Fruit fly (Drosophila melanogaster) whole organism, embryonic: ENCODE results near the gene cher.

Source experiments
- Ada2b ChIP-seq: fragments of 200-800 bp; sonication (Bioruptor generic); IDR thresholded peaks from 2 replicates; pipeline ENCODE4 v1.3.6; 2022; ENCODE audit warnings: missing biosample characterization, missing genetic modification characterization
- Bgb ChIP-seq: fragments of 200-800 bp; sonication (Bioruptor generic); IDR thresholded peaks from 2 replicates; pipeline ENCODE4 v1.3.6; 2022; ENCODE audit warnings: missing biosample characterization, missing genetic modification characterization; ENCODE audit not compliant: partially characterized antibody
- Blimp-1 ChIP-seq: fragments of 200-800 bp; sonication (Bioruptor generic); optimal IDR thresholded peaks from 3 replicates; lab custom pipeline; 2018; ENCODE audit warnings: missing biosample characterization, missing genetic modification characterization, mild to moderate bottlenecking, moderate library complexity, missing genetic modification reagents
- Bteb2 ChIP-seq: fragments of 200-800 bp; sonication (Bioruptor generic); optimal IDR thresholded peaks from 2 replicates; lab custom pipeline; 2016; ENCODE audit warnings: missing biosample characterization, missing genetic modification characterization
- CG12299 ChIP-seq: fragments of 200-800 bp; sonication (Bioruptor generic); optimal IDR thresholded peaks from 2 replicates; lab custom pipeline; 2018; ENCODE audit warnings: missing biosample characterization, mild to moderate bottlenecking, missing genetic modification characterization
- CG14014 ChIP-seq: fragments of 200-800 bp; sonication (Bioruptor generic); IDR thresholded peaks from 2 replicates; pipeline ENCODE4 v1.3.6; 2022; ENCODE audit warnings: missing biosample characterization, missing genetic modification characterization
- CG15696 ChIP-seq: fragments of 200-800 bp; sonication (Bioruptor generic); optimal IDR thresholded peaks from 2 replicates; lab custom pipeline; 2019; ENCODE audit warnings: missing biosample characterization, mild to moderate bottlenecking, missing genetic modification characterization, moderate library complexity
- CG1603 ChIP-seq: fragments of 200-800 bp; sonication (Bioruptor generic); optimal IDR thresholded peaks from 2 replicates; lab custom pipeline; 2019; ENCODE audit warnings: missing biosample characterization, mild to moderate bottlenecking, missing genetic modification characterization, moderate library complexity
- CG16863 ChIP-seq: fragments of 200-800 bp; sonication (Bioruptor generic); optimal IDR thresholded peaks from 3 replicates; lab custom pipeline; 2016; ENCODE audit warnings: missing biosample characterization, missing genetic modification characterization
- CG17361 ChIP-seq: fragments of 200-800 bp; sonication (Bioruptor generic); IDR thresholded peaks from 3 replicates; pipeline ENCODE4 v1.3.6; 2022; ENCODE audit warnings: missing biosample characterization, missing genetic modification characterization
- CG18262 ChIP-seq: fragments of 200-800 bp; optimal IDR thresholded peaks from 3 replicates; lab custom pipeline; 2019; ENCODE audit warnings: missing biosample characterization, mild to moderate bottlenecking, missing genetic modification characterization, moderate library complexity
- CG2199 ChIP-seq: fragments of 200-800 bp; sonication (Bioruptor generic); IDR thresholded peaks from 3 replicates; pipeline ENCODE4 v1.3.6; 2022; ENCODE audit warnings: missing biosample characterization, missing genetic modification characterization
- CG2678 ChIP-seq: fragments of 200-800 bp; sonication (Bioruptor generic); optimal IDR thresholded peaks from 3 replicates; lab custom pipeline; 2019; ENCODE audit warnings: missing biosample characterization, mild to moderate bottlenecking, missing genetic modification characterization, moderate library complexity
- CG2712 ChIP-seq: fragments of 200-800 bp; optimal IDR thresholded peaks from 3 replicates; lab custom pipeline; 2019; ENCODE audit warnings: missing biosample characterization, mild to moderate bottlenecking, missing genetic modification characterization, moderate library complexity
- CG32532 ChIP-seq: fragments of 200-800 bp; sonication (Bioruptor generic); IDR thresholded peaks from 2 replicates; pipeline ENCODE4 v1.3.6; 2022; ENCODE audit warnings: missing biosample characterization, missing genetic modification characterization
- CG32767 ChIP-seq: fragments of 200-800 bp; sonication (Bioruptor generic); IDR thresholded peaks from 2 replicates; pipeline ENCODE4 v1.3.6; 2022; ENCODE audit warnings: missing biosample characterization, missing genetic modification characterization
- CG6254 ChIP-seq: fragments of 200-800 bp; sonication (Bioruptor generic); optimal IDR thresholded peaks from 3 replicates; lab custom pipeline; 2017; ENCODE audit warnings: mild to moderate bottlenecking, missing biosample characterization, missing genetic modification reagents, missing genetic modification characterization
- CG6654 ChIP-seq: fragments of 200-800 bp; sonication (Bioruptor generic); optimal IDR thresholded peaks from 2 replicates; lab custom pipeline; 2017; ENCODE audit warnings: missing biosample characterization, mild to moderate bottlenecking, missing genetic modification characterization
- CG8944 ChIP-seq: fragments of 200-800 bp; sonication (Bioruptor generic); optimal IDR thresholded peaks from 3 replicates; lab custom pipeline; 2016; ENCODE audit warnings: missing biosample characterization, missing genetic modification characterization
- CG9817 ChIP-seq: fragments of 200-800 bp; sonication (Bioruptor generic); optimal IDR thresholded peaks from 2 replicates; lab custom pipeline; 2018; ENCODE audit warnings: missing biosample characterization, mild to moderate bottlenecking, missing genetic modification characterization, moderate library complexity
- CoRest ChIP-seq: fragments of 200-800 bp; sonication (Bioruptor generic); optimal IDR thresholded peaks from 3 replicates; lab custom pipeline; 2018; ENCODE audit warnings: missing biosample characterization, mild to moderate bottlenecking, missing genetic modification characterization, moderate library complexity
- Deaf1 ChIP-seq: fragments of 200-800 bp; optimal IDR thresholded peaks from 3 replicates; lab custom pipeline; 2019; ENCODE audit warnings: missing biosample characterization, mild to moderate bottlenecking, missing genetic modification characterization, moderate library complexity
- GATAe ChIP-seq: fragments of 200-800 bp; sonication (Bioruptor generic); conservative IDR thresholded peaks from 2 replicates; pipeline ENCODE4 v1.3.6; 2022; ENCODE audit warnings: missing biosample characterization, missing genetic modification characterization
- H15 ChIP-seq: fragments of 200-800 bp; sonication (Bioruptor generic); IDR thresholded peaks from 3 replicates; pipeline ENCODE4 v1.3.6; 2022; ENCODE audit warnings: missing biosample characterization, missing genetic modification characterization
- HmgD ChIP-seq: fragments of 200-800 bp; sonication (Bioruptor generic); optimal IDR thresholded peaks from 3 replicates; lab custom pipeline; 2016; ENCODE audit warnings: missing biosample characterization, missing genetic modification characterization
- Pdp1 ChIP-seq, 2 experiments: fragments of 200-800 bp; sonication (Bioruptor generic); optimal IDR thresholded peaks; 3 replicates each; lab custom pipeline; 2016; ENCODE audit warnings: missing biosample characterization in 2 of 2, missing genetic modification characterization in 2 of 2, mild to moderate bottlenecking in 1 of 2, moderate library complexity in 1 of 2
- Sox100B ChIP-seq: fragments of 200-800 bp; sonication (Bioruptor generic); optimal IDR thresholded peaks from 3 replicates; lab custom pipeline; 2018; ENCODE audit warnings: missing biosample characterization, mild to moderate bottlenecking, missing genetic modification characterization
- Sox102F ChIP-seq: fragments of 200-800 bp; sonication (Bioruptor generic); optimal IDR thresholded peaks from 2 replicates; lab custom pipeline; 2018; ENCODE audit warnings: missing biosample characterization, mild to moderate bottlenecking, missing genetic modification characterization, moderate library complexity
- Ssrp ChIP-seq: fragments of 200-800 bp; sonication (Bioruptor generic); optimal IDR thresholded peaks from 2 replicates; lab custom pipeline; 2018; ENCODE audit warnings: missing biosample characterization, mild to moderate bottlenecking, missing genetic modification characterization, moderate library complexity
- Xrp1 ChIP-seq: fragments of 200-800 bp; sonication (Bioruptor generic); IDR thresholded peaks from 2 replicates; pipeline ENCODE4 v1.3.6; 2022; ENCODE audit warnings: missing biosample characterization, missing genetic modification characterization
- ase ChIP-seq: fragments of 200-800 bp; sonication (Bioruptor generic); IDR thresholded peaks from 3 replicates; pipeline ENCODE4 v1.3.6; 2022; ENCODE audit warnings: missing biosample characterization, missing genetic modification characterization
- cg ChIP-seq: fragments of 200-800 bp; sonication (Bioruptor generic); optimal IDR thresholded peaks from 3 replicates; lab custom pipeline; 2019; ENCODE audit warnings: missing biosample characterization, mild to moderate bottlenecking, missing genetic modification characterization, moderate library complexity
- dmrt11E ChIP-seq: fragments of 200-800 bp; sonication (Bioruptor generic); optimal IDR thresholded peaks from 3 replicates; lab custom pipeline; 2018; ENCODE audit warnings: missing biosample characterization, mild to moderate bottlenecking, missing genetic modification characterization, moderate library complexity
- fd64A ChIP-seq: fragments of 200-800 bp; sonication (Bioruptor generic); optimal IDR thresholded peaks from 3 replicates; lab custom pipeline; 2018; ENCODE audit warnings: missing biosample characterization, mild to moderate bottlenecking, missing genetic modification characterization
- fd96Cb ChIP-seq: fragments of 200-800 bp; sonication (Bioruptor generic); optimal IDR thresholded peaks from 2 replicates; lab custom pipeline; 2018; ENCODE audit warnings: missing biosample characterization, mild to moderate bottlenecking, missing genetic modification characterization, moderate library complexity
- gsb-n ChIP-seq: fragments of 200-800 bp; sonication (Bioruptor generic); optimal IDR thresholded peaks from 3 replicates; lab custom pipeline; 2018; ENCODE audit warnings: missing biosample characterization, mild to moderate bottlenecking, missing genetic modification characterization
- lola ChIP-seq, 3 experiments: fragments of >200 bp in 2 of 3; fragments of 200-800 bp in 1 of 3; sonication (Bioruptor generic) in 1 of 3; optimal IDR thresholded peaks; 2 replicates each; lab custom pipeline; 2017 to 2019; ENCODE audit warnings: missing biosample characterization in 3 of 3, missing genetic modification characterization in 3 of 3, mild to moderate bottlenecking in 1 of 3, moderate library complexity in 1 of 3
- mam ChIP-seq: fragments of 200-800 bp; sonication (Bioruptor generic); optimal IDR thresholded peaks from 3 replicates; lab custom pipeline; 2016; ENCODE audit warnings: missing biosample characterization, missing genetic modification characterization
- nmo ChIP-seq: fragments of 200-800 bp; sonication (Bioruptor generic); optimal IDR thresholded peaks from 2 replicates; lab custom pipeline; 2018; ENCODE audit warnings: missing biosample characterization, mild to moderate bottlenecking, missing genetic modification characterization, moderate library complexity
- org-1 ChIP-seq: fragments of 200-800 bp; sonication (Bioruptor generic); optimal IDR thresholded peaks from 2 replicates; lab custom pipeline; 2017; ENCODE audit warnings: missing biosample characterization, missing genetic modification characterization
- pnt ChIP-seq: fragments of 200-800 bp; sonication (Bioruptor generic); optimal IDR thresholded peaks from 3 replicates; lab custom pipeline; 2016; ENCODE audit warnings: missing biosample characterization, missing genetic modification characterization
- pros ChIP-seq: fragments of 200-800 bp; sonication (Bioruptor generic); optimal IDR thresholded peaks from 3 replicates; lab custom pipeline; 2019; ENCODE audit warnings: missing biosample characterization, mild to moderate bottlenecking, missing genetic modification characterization, moderate library complexity
- rib ChIP-seq: fragments of 200-800 bp; sonication (Bioruptor generic); IDR thresholded peaks from 2 replicates; pipeline ENCODE4 v1.3.6; 2022; ENCODE audit warnings: missing biosample characterization, missing genetic modification characterization
- row ChIP-seq: fragments of 200-800 bp; sonication (Bioruptor generic); IDR thresholded peaks from 3 replicates; pipeline ENCODE4 v1.3.6; 2022; ENCODE audit warnings: missing biosample characterization, missing genetic modification characterization
- slp2 ChIP-seq: fragments of 200-800 bp; sonication (Bioruptor generic); optimal IDR thresholded peaks from 2 replicates; lab custom pipeline; 2016; ENCODE audit warnings: missing biosample characterization, missing genetic modification characterization
- sqz ChIP-seq: fragments of 200-800 bp; sonication (Bioruptor generic); optimal IDR thresholded peaks from 3 replicates; lab custom pipeline; 2018; ENCODE audit warnings: missing biosample characterization, mild to moderate bottlenecking, missing genetic modification characterization
- tin ChIP-seq: fragments of 200-800 bp; sonication (Bioruptor generic); optimal IDR thresholded peaks from 3 replicates; lab custom pipeline; 2016; ENCODE audit warnings: missing biosample characterization, missing genetic modification characterization
- trem ChIP-seq: fragments of 200-800 bp; optimal IDR thresholded peaks from 3 replicates; lab custom pipeline; 2019; ENCODE audit warnings: missing biosample characterization, mild to moderate bottlenecking, missing genetic modification characterization, moderate library complexity

The cher gene

dm6 chr3R:17059100-17059810 is 65.9 kb downstream of the cher start (continued):
- TF ChIP-seq org-1 = peak; percentile 7
- TF ChIP-seq sqz (GFP tag; lab: Kevin White, UChicago) = no peak
- peak; percentile 3 for TF ChIP-seq fd64A (GFP tag; lab: Kevin White, UChicago)
- no peak for TF ChIP-seq H15 (GFP tag; lab: Robert Waterston, UW)
- TF ChIP-seq nmo = peak; percentile 52
- TF ChIP-seq GATAe (GFP tag; lab: Robert Waterston, UW) = no peak
- TF ChIP-seq dmrt11E = peak; percentile 18
- peak; percentile 45 for TF ChIP-seq Ssrp (tag; lab: Kevin White, UChicago)
- peak; percentile 18 for TF ChIP-seq CG1603
- TF ChIP-seq CG8944 (GFP tag; lab: Kevin White, UChicago) = peak; percentile 28
- 0 out of 2 replicates have a peak, but pooled peaks have one; percentile 6 for TF ChIP-seq Ada2b (GFP tag; lab: Robert Waterston, UW)
- peak; percentile 66 for TF ChIP-seq cg

dm6 chr3R:17056905-17057251 is 68.3 kb downstream of the cher start:
- TF ChIP-seq mam (GFP tag; lab: Kevin White, UChicago) (peak; percentile 12), Bteb2 (GFP tag; lab: Kevin White, UChicago) (no peak), Deaf1 (tag; lab: Kevin White, UChicago) (no peak), Bgb (GFP tag; lab: Robert Waterston, UW) (no peak), Sox102F (GFP tag; lab: Kevin White, UChicago) (peak; percentile 33), CG14014 (GFP tag; lab: Robert Waterston, UW) (peak; percentile 35; the same call in 1 of the 2 replicates), gsb-n (peak; percentile 16), pnt (peak; percentile 2), row (GFP tag; lab: Robert Waterston, UW) (0 out of 3 replicates have a peak, but pooled peaks have one; percentile 11), rib (GFP tag; lab: Robert Waterston, UW) (no peak), CG17361 (GFP tag; lab: Robert Waterston, UW) (peak; percentile 61; the same call in 2 of the 3 replicates), CG1603 (peak; percentile 42), CG2199 (GFP tag; lab: Robert Waterston, UW) (no peak), HmgD (GFP tag; lab: Kevin White, UChicago) (no peak), Xrp1 (GFP tag; lab: Robert Waterston, UW) (peak; percentile 38; the same call in 1 of the 2 replicates), CG2678 (tag; lab: Kevin White, UChicago) (peak; percentile 3), CG6654 (GFP tag; lab: Kevin White, UChicago) (peak; percentile 22), lola (GFP tag; optimal IDR thresholded peaks at IDR 0.05; lab: Kevin White, UChicago) (peak in 1 of 3 experiments; percentile 16), CG15696 (tag; lab: Kevin White, UChicago) (peak; percentile 17), slp2 (GFP tag; lab: Kevin White, UChicago) (peak; percentile 21), ase (GFP tag; lab: Robert Waterston, UW) (peak; percentile 34; the same call in 1 of the 3 replicates), CG12299 (tag; lab: Kevin White, UChicago) (no peak), CG16863 (GFP tag; lab: Kevin White, UChicago) (no peak), CG6254 (GFP tag; lab: Kevin White, UChicago) (peak; percentile 45), trem (peak; percentile 27), Blimp-1 (GFP tag; lab: Kevin White, UChicago) (peak; percentile 44), Sox100B (GFP tag; lab: Kevin White, UChicago) (peak; percentile 34), CG32767 (GFP tag; lab: Robert Waterston, UW) (no peak), CG9817 (tag; lab: Kevin White, UChicago) (peak; percentile 1), fd96Cb (tag; lab: Kevin White, UChicago) (peak; percentile 45), pros (no peak), CG32532 (no peak), tin (peak; percentile 30), Pdp1 (GFP tag; optimal IDR thresholded peaks at IDR 0.05; lab: Kevin White, UChicago) (peak in 1 of 2 experiments; percentile 21), CG2712 (tag; lab: Kevin White, UChicago) (peak; percentile 59), CoRest (tag; lab: Kevin White, UChicago) (no peak), CG18262 (tag; lab: Kevin White, UChicago) (peak; percentile 66)
